Worm (Caenorhabditis elegans) whole organism, midembryonic: ENCODE results near the gene Y55B1BR.6.

Experiments
- tab-1 ChIP-seq: fragments of 200-800 bp; sonication (Bioruptor generic); IDR thresholded peaks from 2 replicates; pipeline ENCODE4 v1.3.6; 2022; ENCODE audit warnings: missing genetic modification characterization, missing compliant biosample characterization
- ztf-23 ChIP-seq: fragments of 200-800 bp; sonication (Bioruptor generic); IDR thresholded peaks from 2 replicates; pipeline ENCODE4 v1.3.6; 2022; ENCODE audit warnings: missing genetic modification reagents, missing genetic modification characterization, missing compliant biosample characterization

DNA sequence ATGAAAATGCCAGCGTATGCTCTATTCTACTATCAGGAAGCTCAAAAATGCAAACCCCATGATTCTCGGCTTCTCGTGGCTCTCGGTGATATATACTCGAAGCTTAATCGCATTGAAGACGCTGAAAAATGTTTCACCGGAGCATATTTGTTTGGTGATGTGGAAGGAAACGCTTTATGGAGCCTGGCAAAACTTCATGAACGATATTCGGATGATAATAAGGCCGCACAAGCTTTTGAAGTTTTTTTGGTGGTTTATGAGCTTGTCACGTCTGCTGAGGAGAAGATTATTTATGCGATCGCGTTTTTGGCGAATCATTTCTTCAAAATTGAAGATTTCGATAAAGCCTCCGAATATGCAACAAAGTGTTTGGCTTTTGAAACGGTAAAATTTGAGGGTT, 17.6 kb upstream of the Y55B1BR.6 start:
- TF ChIP-seq tab-1 (GFP tag; lab: Robert Waterston, UW): no peak
- no peak for TF ChIP-seq ztf-23 (GFP tag; lab: Robert Waterston, UW)
